Fruit fly (Drosophila melanogaster) Kc167 (cell line): ENCODE results near the gene cysu.

Experiments used
- Myc ChIP-seq: fragments of >200 bp; optimal IDR thresholded peaks from 2 replicates; lab custom pipeline; 2017; ENCODE audit warnings: missing external identifiers
- Sin3A ChIP-seq: fragments of >200 bp; optimal IDR thresholded peaks from 2 replicates; lab custom pipeline; 2018; ENCODE audit warnings: missing external identifiers
- h ChIP-seq: fragments of >200 bp; optimal IDR thresholded peaks from 3 replicates; lab custom pipeline; 2018; ENCODE audit warnings: missing external identifiers
- insv ChIP-seq: fragments of >200 bp; optimal IDR thresholded peaks from 3 replicates; lab custom pipeline; 2018; ENCODE audit warnings: missing external identifiers
- psq ChIP-seq: fragments of >200 bp; optimal IDR thresholded peaks from 2 replicates; lab custom pipeline; 2017; ENCODE audit warnings: missing external identifiers
- ttk ChIP-seq: sonication (Bioruptor generic); optimal IDR thresholded peaks from 2 replicates; lab custom pipeline; 2017; ENCODE audit warnings: missing external identifiers

The cysu gene

dm6 chr3R:17425417-17425915 is at the start of gene cysu:
Gene cysu, plus strand, starts transcription at chr3R:17425768.
- TF ChIP-seq Myc (no peak), Sin3A (no peak), ttk (lab: Kevin White, UChicago) (no peak), psq (lab: Kevin White, UChicago) (no peak), insv (lab: Kevin White, UChicago) (no peak), h (lab: Kevin White, UChicago) (no peak)

- TF ChIP-seq insv (lab: Kevin White, UChicago) (no peak), Sin3A (no peak), Myc (no peak), h (lab: Kevin White, UChicago) (no peak), ttk (lab: Kevin White, UChicago) (no peak), psq (lab: Kevin White, UChicago) (no peak)
These were observed 48.1 kb upstream of the cysu start for dm6 chr3R:17377503-17377902.

dm6 chr3R:17379051-17379450 is 46.5 kb upstream of the cysu start:
- TF ChIP-seq h (lab: Kevin White, UChicago) (no peak), psq (lab: Kevin White, UChicago) (no peak), ttk (lab: Kevin White, UChicago) (no peak)

- TF ChIP-seq ttk (lab: Kevin White, UChicago) = no peak
- no peak for TF ChIP-seq psq (lab: Kevin White, UChicago)
- TF ChIP-seq Sin3A = no peak
- no peak for TF ChIP-seq Myc
- no peak for TF ChIP-seq insv (lab: Kevin White, UChicago)
- no peak for TF ChIP-seq h (lab: Kevin White, UChicago)
These were observed 45.8 kb upstream of the cysu start, which contains the start of gene lute for dm6 chr3R:17379742-17380141. Gene lute, plus strand, starts transcription at chr3R:17379944.

- no peak for TF ChIP-seq ttk (lab: Kevin White, UChicago)
- no peak for TF ChIP-seq h (lab: Kevin White, UChicago)
- TF ChIP-seq Myc = no peak
- TF ChIP-seq insv (lab: Kevin White, UChicago) = no peak
- TF ChIP-seq Sin3A = no peak
- no peak for TF ChIP-seq psq (lab: Kevin White, UChicago)
These were observed 43.7 kb upstream of the cysu start for dm6 chr3R:17381916-17382315.

- TF ChIP-seq psq (lab: Kevin White, UChicago) = no peak
- no peak for TF ChIP-seq Myc
- TF ChIP-seq insv (lab: Kevin White, UChicago) = no peak
- TF ChIP-seq Sin3A = no peak
- TF ChIP-seq ttk (lab: Kevin White, UChicago) = no peak
- TF ChIP-seq h (lab: Kevin White, UChicago) = no peak
These were observed 40.1 kb upstream of the cysu start for dm6 chr3R:17385329-17386019.

dm6 chr3R:17386168-17386819 is 39.3 kb upstream of the cysu start:
- TF ChIP-seq Sin3A (no peak), psq (lab: Kevin White, UChicago) (no peak), h (lab: Kevin White, UChicago) (no peak), Myc (no peak), insv (lab: Kevin White, UChicago) (no peak), ttk (lab: Kevin White, UChicago) (no peak)

- TF ChIP-seq Sin3A (no peak), psq (lab: Kevin White, UChicago) (no peak)
These were observed 34.2 kb upstream of the cysu start, which contains the start of the genes Brf and sds22 for dm6 chr3R:17391313-17391845. Gene Brf, minus strand, starts transcription at chr3R:17391337. Gene sds22, plus strand, starts transcription at chr3R:17391594.

- no peak for TF ChIP-seq Sin3A
- no peak for TF ChIP-seq insv (lab: Kevin White, UChicago)
- TF ChIP-seq Myc = no peak
- no peak for TF ChIP-seq h (lab: Kevin White, UChicago)
- no peak for TF ChIP-seq ttk (lab: Kevin White, UChicago)
- TF ChIP-seq psq (lab: Kevin White, UChicago) = no peak
These were observed 31.0 kb upstream of the cysu start, which contains the start of gene CREG for dm6 chr3R:17394318-17395188. Gene CREG, minus strand, starts transcription at chr3R:17394640.

dm6 chr3R:17400102-17400501 is 25.5 kb upstream of the cysu start:
- TF ChIP-seq psq (lab: Kevin White, UChicago) (no peak), ttk (lab: Kevin White, UChicago) (no peak), Sin3A (no peak), h (lab: Kevin White, UChicago) (no peak), insv (lab: Kevin White, UChicago) (no peak), Myc (no peak)

dm6 chr3R:17400675-17401118 is 24.9 kb upstream of the cysu start:
- no peak for TF ChIP-seq insv (lab: Kevin White, UChicago)
- TF ChIP-seq ttk (lab: Kevin White, UChicago) = no peak
- TF ChIP-seq psq (lab: Kevin White, UChicago) = no peak
- TF ChIP-seq Myc = no peak
- no peak for TF ChIP-seq Sin3A
- no peak for TF ChIP-seq h (lab: Kevin White, UChicago)
